Fruit fly (Drosophila melanogaster): ENCODE measurements around the gene rst.
A peak's percentile ranks its signal among the peaks of the same experiment; 100 is the strongest.

The rst gene

dm6 chrX:3018670-3019069, 45.0 kb upstream of the rst start (continued):
- peak; percentile 48; the same call in 2 of the 3 replicates for TF ChIP-seq croc (GFP tag; conservative IDR thresholded peaks at IDR 0.05)
- peak; percentile 52 for TF ChIP-seq CG4730 (GFP tag; IDR thresholded peaks at IDR 0.05)
- TF ChIP-seq CG7786 (GFP tag; optimal IDR thresholded peaks at IDR 0.05), result no peak
- TF ChIP-seq CG17829 (tag; optimal IDR thresholded peaks at IDR 0.05), result peak; percentile 59
- 0 out of 2 replicates have a peak, but pooled peaks have one; percentile 30 for TF ChIP-seq dimm (GFP tag; IDR thresholded peaks at IDR 0.05)
- no peak for TF ChIP-seq inv (GFP tag; IDR thresholded peaks at IDR 0.05; ENCODE audit: partially characterized antibody)
- TF ChIP-seq stwl (tag; optimal IDR thresholded peaks at IDR 0.05), result peak; percentile 14
- peak; percentile 59 for TF ChIP-seq sisA (GFP tag; IDR thresholded peaks at IDR 0.05)
- TF ChIP-seq CG2116 (GFP tag; optimal IDR thresholded peaks at IDR 0.05), result no peak
- no peak for TF ChIP-seq CG31365 (tag; optimal IDR thresholded peaks at IDR 0.05)
- TF ChIP-seq rib (GFP tag; IDR thresholded peaks at IDR 0.05), result no peak
- peak; percentile 65; the same call in 1 of the 2 replicates for TF ChIP-seq ara (GFP tag; IDR thresholded peaks at IDR 0.05)
- peak; percentile 35 for TF ChIP-seq Dad (GFP tag; optimal IDR thresholded peaks at IDR 0.05)
- peak; percentile 81 for TF ChIP-seq vvl (GFP tag; IDR thresholded peaks at IDR 0.05)
- TF ChIP-seq grau (tag; optimal IDR thresholded peaks at IDR 0.05), result peak; percentile 52
- TF ChIP-seq CG11085 (GFP tag; IDR thresholded peaks at IDR 0.05), result no peak
- no peak for TF ChIP-seq emc (GFP tag; optimal IDR thresholded peaks at IDR 0.05)
- TF ChIP-seq MBD-R2 (GFP tag; IDR thresholded peaks at IDR 0.05), result no peak
- no peak for TF ChIP-seq HmgZ (tag; optimal IDR thresholded peaks at IDR 0.05)
- TF ChIP-seq Asciz (GFP tag; optimal IDR thresholded peaks at IDR 0.05), result peak; percentile 34
- TF ChIP-seq CG7839 (tag; optimal IDR thresholded peaks at IDR 0.05), result peak; percentile 77
- no peak for TF ChIP-seq CG6175 (GFP tag; IDR thresholded peaks at IDR 0.05)
- TF ChIP-seq CG15514 (GFP tag; optimal IDR thresholded peaks at IDR 0.05), result no peak
- TF ChIP-seq h (optimal IDR thresholded peaks at IDR 0.05), result no peak
- peak; percentile 30 for TF ChIP-seq CG3407 (GFP tag; optimal IDR thresholded peaks at IDR 0.05)
- no peak for TF ChIP-seq CG12744 (GFP tag; optimal IDR thresholded peaks at IDR 0.05)
- no peak for TF ChIP-seq Myb (GFP tag; optimal IDR thresholded peaks at IDR 0.05)
- no peak for TF ChIP-seq CG4617 (GFP tag; optimal IDR thresholded peaks at IDR 0.05; ENCODE audit: borderline replicate concordance)
- TF ChIP-seq onecut (GFP tag; IDR thresholded peaks at IDR 0.05), result peak; percentile 45
- peak; percentile 76 for TF ChIP-seq gsb-n (tag; optimal IDR thresholded peaks at IDR 0.05)
- TF ChIP-seq Camta (GFP tag; optimal IDR thresholded peaks at IDR 0.05), result peak; percentile 16
- TF ChIP-seq CG4404 (GFP tag; IDR thresholded peaks at IDR 0.05), result peak; percentile 30; the same call in 1 of the 2 replicates
- peak; percentile 80 for TF ChIP-seq Abd-B (GFP tag; optimal IDR thresholded peaks at IDR 0.05)
- TF ChIP-seq slbo (GFP tag; IDR thresholded peaks at IDR 0.05), result peak; percentile 40; the same call in 1 of the 2 replicates
- peak; percentile 43; the same call in 1 of the 3 replicates for TF ChIP-seq H15 (GFP tag; IDR thresholded peaks at IDR 0.05)
- TF ChIP-seq CG11696 (GFP tag; IDR thresholded peaks at IDR 0.05), result 0 out of 2 replicates have a peak, but pooled peaks have one; percentile 44
- TF ChIP-seq CG32772 (GFP tag; IDR thresholded peaks at IDR 0.05), result peak; percentile 68
- TF ChIP-seq lola (GFP tag; optimal IDR thresholded peaks at IDR 0.05), result peak in 1 of 3 experiments; percentile 79
- TF ChIP-seq dati (GFP tag; IDR thresholded peaks at IDR 0.05), result no peak
- no peak for TF ChIP-seq Deaf1 (tag; optimal IDR thresholded peaks at IDR 0.05)
- TF ChIP-seq jumu (GFP tag; optimal IDR thresholded peaks at IDR 0.05), result no peak
- TF ChIP-seq CG10959 (GFP tag; IDR thresholded peaks at IDR 0.05), result no peak
- no peak for TF ChIP-seq Atf-2 (GFP tag; optimal IDR thresholded peaks at IDR 0.05)
- peak; percentile 75 for TF ChIP-seq CG6689 (GFP tag; IDR thresholded peaks at IDR 0.05)
- peak; percentile 34 for TF ChIP-seq CG30431 (GFP tag; optimal IDR thresholded peaks at IDR 0.05)
- peak; percentile 26 for TF ChIP-seq ems (GFP tag; optimal IDR thresholded peaks at IDR 0.05)
- TF ChIP-seq gfzf (GFP tag; optimal IDR thresholded peaks at IDR 0.05), result no peak
- no peak for TF ChIP-seq pho (GFP tag; optimal IDR thresholded peaks at IDR 0.05)
- TF ChIP-seq MESR4 (GFP tag; optimal IDR thresholded peaks at IDR 0.05), result no peak
- TF ChIP-seq CG6791 (GFP tag; IDR thresholded peaks at IDR 0.05; ENCODE audit: partially characterized antibody), result no peak
- no peak for TF ChIP-seq cas (GFP tag; IDR thresholded peaks at IDR 0.05)
- peak; percentile 25 for TF ChIP-seq CG15696 (tag; optimal IDR thresholded peaks at IDR 0.05)

All from whole organism, embryonic.